Worm (Caenorhabditis elegans) whole organism, L4 larva: ENCODE measurements around the gene glb-17.

Experiments used
- F44E2.7 ChIP-seq: fragments of 200-800 bp; sonication (Bioruptor generic); IDR thresholded peaks from 2 replicates; pipeline ENCODE4 v2.1.2; 2022; ENCODE audit warnings: missing genetic modification characterization, missing compliant biosample characterization
- F49E8.2 ChIP-seq: sonication (generic microtip); optimal IDR thresholded peaks from 2 replicates; lab custom pipeline; 2016; ENCODE audit warnings: missing compliant biosample characterization, mild to moderate bottlenecking, missing genetic modification characterization, borderline replicate concordance
- T20F7.1 ChIP-seq: fragments of 200-800 bp; sonication (Bioruptor generic); optimal IDR thresholded peaks from 2 replicates; lab custom pipeline; 2018; ENCODE audit warnings: mild to moderate bottlenecking, missing genetic modification characterization, missing compliant biosample characterization
- T26A8.4 ChIP-seq: fragments of 200-800 bp; sonication (Bioruptor generic); IDR thresholded peaks from 2 replicates; pipeline ENCODE4 v1.3.6; 2022; ENCODE audit warnings: missing genetic modification characterization, missing compliant biosample characterization
- ZK337.2 ChIP-seq: fragments of 200-800 bp; sonication (Bioruptor generic); IDR thresholded peaks from 2 replicates; pipeline ENCODE4 v1.3.6; 2022; ENCODE audit warnings: missing genetic modification reagents, missing genetic modification characterization, missing compliant biosample characterization
- aha-1 ChIP-seq: fragments of 150-350 bp; peaks from one replicate; lab custom pipeline; 2014; ENCODE audit warnings: missing biosample characterization, missing genetic modification characterization
- aly-2 ChIP-seq: sonication (generic microtip); optimal IDR thresholded peaks from 2 replicates; lab custom pipeline; 2018; ENCODE audit warnings: missing biosample characterization, missing genetic modification characterization
- ama-1 ChIP-seq: fragments of 150-350 bp; optimal IDR thresholded peaks from 2 replicates; lab custom pipeline; 2014; ENCODE audit warnings: inconsistent platforms, mixed read lengths
- ceh-20 ChIP-seq: fragments of 200-800 bp; sonication (Bioruptor generic); IDR thresholded peaks from 2 replicates; pipeline ENCODE4 v1.3.6; 2022; ENCODE audit warnings: missing genetic modification reagents, missing genetic modification characterization, missing compliant biosample characterization
- ces-1 ChIP-seq: fragments of 150-350 bp; sonication (generic microtip); optimal IDR thresholded peaks from 4 replicates; lab custom pipeline; 2014; ENCODE audit warnings: missing biosample characterization, missing genetic modification reagents, missing genetic modification characterization
- ctbp-1 ChIP-seq: fragments of 200-800 bp; sonication (Bioruptor generic); IDR thresholded peaks from 2 replicates; pipeline ENCODE4 v1.3.6; 2022; ENCODE audit warnings: missing genetic modification reagents, missing genetic modification characterization, missing compliant biosample characterization
- daf-16 ChIP-seq, 3 experiments: sonication (generic microtip); optimal IDR thresholded peaks; 2 replicates each; lab custom pipeline; 2016 to 2017; ENCODE audit warnings: missing genetic modification characterization in 3 of 3, missing genetic modification reagents in 3 of 3, mild to moderate bottlenecking in 2 of 3, missing compliant biosample characterization in 2 of 3, missing biosample characterization in 1 of 3, moderate library complexity in 1 of 3
- daf-19 ChIP-seq: fragments of 200-800 bp; sonication (Bioruptor generic); conservative IDR thresholded peaks from 2 replicates; pipeline ENCODE4 v1.3.6; 2022; ENCODE audit warnings: missing genetic modification characterization, missing compliant biosample characterization
- dmd-6 ChIP-seq: fragments of 200-800 bp; sonication (Bioruptor generic); IDR thresholded peaks from 2 replicates; pipeline ENCODE4 v1.3.6; 2022; ENCODE audit warnings: missing genetic modification reagents, missing genetic modification characterization, missing compliant biosample characterization
- duxl-1 ChIP-seq: sonication (generic microtip); optimal IDR thresholded peaks from 2 replicates; lab custom pipeline; 2016; ENCODE audit warnings: mild to moderate bottlenecking, missing genetic modification characterization, moderate library complexity, missing compliant biosample characterization; ENCODE audit not compliant: poor library complexity
- dve-1 ChIP-seq: sonication (generic microtip); optimal IDR thresholded peaks from 2 replicates; lab custom pipeline; 2017; ENCODE audit warnings: antibody characterized with exemption, mild to moderate bottlenecking, missing genetic modification characterization, missing compliant biosample characterization; ENCODE audit not compliant: insufficient read depth
- fkh-10 ChIP-seq: fragments of 150-350 bp; optimal IDR thresholded peaks from 2 replicates; lab custom pipeline; 2014; ENCODE audit warnings: missing biosample characterization, missing genetic modification reagents, missing genetic modification characterization
- gei-8 ChIP-seq: fragments of 200-800 bp; sonication (Bioruptor generic); optimal IDR thresholded peaks from 2 replicates; lab custom pipeline; 2018; ENCODE audit warnings: mild to moderate bottlenecking, missing genetic modification characterization, missing compliant biosample characterization
- hif-1 ChIP-seq, 2 experiments: sonication (generic microtip); optimal IDR thresholded peaks; 2 replicates each; lab custom pipeline; 2016 to 2017; ENCODE audit warnings: missing compliant biosample characterization in 2 of 2, missing genetic modification characterization in 2 of 2, missing genetic modification reagents in 2 of 2, missing genotype in 2 of 2, mild to moderate bottlenecking in 1 of 2
- hlh-30 ChIP-seq: sonication (generic microtip); optimal IDR thresholded peaks from 2 replicates; lab custom pipeline; 2017; ENCODE audit warnings: antibody characterized with exemption, mild to moderate bottlenecking, missing genetic modification characterization, missing compliant biosample characterization; ENCODE audit not compliant: insufficient read depth
- lin-38 ChIP-seq: fragments of 200-800 bp; sonication (Bioruptor generic); IDR thresholded peaks from 2 replicates; pipeline ENCODE4 v1.3.6; 2022; ENCODE audit warnings: missing genetic modification reagents, missing genetic modification characterization, missing compliant biosample characterization
- lir-3 ChIP-seq: sonication (generic microtip); optimal IDR thresholded peaks from 2 replicates; lab custom pipeline; 2016; ENCODE audit warnings: mild to moderate bottlenecking, missing genetic modification characterization, missing compliant biosample characterization
- nhr-102 ChIP-seq: sonication (generic microtip); optimal IDR thresholded peaks from 2 replicates; lab custom pipeline; 2016; ENCODE audit warnings: mild to moderate bottlenecking, missing genetic modification characterization, moderate library complexity, missing compliant biosample characterization
- nhr-11 ChIP-seq: fragments of 150-350 bp; optimal IDR thresholded peaks from 2 replicates; lab custom pipeline; 2014; ENCODE audit warnings: missing biosample characterization, missing genetic modification characterization
- nhr-111 ChIP-seq: fragments of 200-800 bp; sonication (Bioruptor generic); optimal IDR thresholded peaks from 2 replicates; lab custom pipeline; 2018; ENCODE audit warnings: mild to moderate bottlenecking, missing genetic modification characterization, missing compliant biosample characterization
- nhr-28 ChIP-seq: fragments of 150-350 bp; optimal IDR thresholded peaks from 2 replicates; lab custom pipeline; 2014; ENCODE audit warnings: missing biosample characterization, missing genetic modification characterization
- nhr-42 ChIP-seq: fragments of 200-800 bp; sonication (Bioruptor generic); IDR thresholded peaks from 2 replicates; pipeline ENCODE4 v1.3.6; 2022; ENCODE audit warnings: missing genetic modification characterization, missing compliant biosample characterization
- nhr-48 ChIP-seq: sonication (generic microtip); optimal IDR thresholded peaks from 2 replicates; lab custom pipeline; 2016; ENCODE audit warnings: mild to moderate bottlenecking, missing genetic modification characterization, missing compliant biosample characterization
- nhr-77 ChIP-seq: fragments of 150-350 bp; optimal IDR thresholded peaks from 2 replicates; lab custom pipeline; 2014; ENCODE audit warnings: missing biosample characterization, missing genetic modification characterization
- php-3 ChIP-seq: fragments of 200-800 bp; sonication (Bioruptor generic); IDR thresholded peaks from 2 replicates; pipeline ENCODE4 v1.3.6; 2022; ENCODE audit warnings: missing genetic modification reagents, missing genetic modification characterization, missing compliant biosample characterization
- saeg-2 ChIP-seq: fragments of 200-800 bp; sonication (Bioruptor generic); IDR thresholded peaks from 2 replicates; pipeline ENCODE4 v1.3.6; 2022; ENCODE audit warnings: missing genetic modification reagents, missing genetic modification characterization, missing compliant biosample characterization
- skn-1 ChIP-seq: fragments of 150-350 bp; optimal IDR thresholded peaks from 2 replicates; lab custom pipeline; 2014; ENCODE audit warnings: missing biosample characterization, missing genetic modification characterization
- spr-1 ChIP-seq: sonication (generic microtip); optimal IDR thresholded peaks from 2 replicates; lab custom pipeline; 2016; ENCODE audit warnings: mild to moderate bottlenecking, missing genetic modification characterization, missing compliant biosample characterization
- tra-1 ChIP-seq: fragments of 200-800 bp; sonication (Bioruptor generic); IDR thresholded peaks from 2 replicates; pipeline ENCODE4 v1.3.6; 2022; ENCODE audit warnings: missing genetic modification reagents, missing genetic modification characterization, missing compliant biosample characterization
- unc-62 ChIP-seq, 3 experiments: fragments of 150-350 bp in 1 of 3; sonication (generic microtip); optimal IDR thresholded peaks in 2 of 3; peaks in 1 of 3; 1 replicate in 1 of 3; 2 replicates in 2 of 3; lab custom pipeline; 2014 to 2017; ENCODE audit warnings: missing biosample characterization in 3 of 3, missing genetic modification characterization in 3 of 3, missing genetic modification reagents in 3 of 3, missing genotype in 1 of 3
- zag-1 ChIP-seq: fragments of 150-350 bp; optimal IDR thresholded peaks from 2 replicates; lab custom pipeline; 2014; ENCODE audit warnings: missing biosample characterization, missing genetic modification characterization
- zfp-3 ChIP-seq: fragments of 200-800 bp; sonication (Bioruptor generic); conservative IDR thresholded peaks from 2 replicates; pipeline ENCODE4 v1.3.6; 2022; ENCODE audit warnings: missing genetic modification reagents, missing genetic modification characterization, missing compliant biosample characterization
- ztf-11 ChIP-seq: fragments of 150-350 bp; optimal IDR thresholded peaks from 2 replicates; lab custom pipeline; 2014; ENCODE audit warnings: missing biosample characterization, missing genetic modification characterization

glb-17 gene

ce11 chrX:9622609-9623008 lies 45.8 kb upstream of the glb-17 start (continued):
- TF ChIP-seq daf-19 (GFP tag; lab: Robert Waterston, UW) (0 out of 2 replicates have a peak, but pooled peaks have one; percentile 24), ctbp-1 (0 out of 2 replicates have a peak, but pooled peaks have one; percentile 33), saeg-2 (GFP tag; lab: Robert Waterston, UW) (0 out of 2 replicates have a peak, but pooled peaks have one; percentile 32), php-3 (GFP tag; lab: Robert Waterston, UW) (peak; percentile 56; the same call in 1 of the 2 replicates), T20F7.1 (GFP tag; lab: Kevin White, UChicago) (peak; percentile 19), hif-1 (tag; optimal IDR thresholded peaks at IDR 0.05; lab: Kevin White, UChicago) (no peak), ZK337.2 (GFP tag; lab: Robert Waterston, UW) (peak; percentile 60; the same call in 1 of the 2 replicates), nhr-111 (GFP tag; lab: Kevin White, UChicago) (peak; percentile 5), F44E2.7 (GFP tag; lab: Robert Waterston, UW) (no peak), nhr-48 (peak; percentile 35), daf-16 (GFP tag; optimal IDR thresholded peaks at IDR 0.05; lab: Kevin White, UChicago) (peak; percentile 18 to 84), daf-16 (tag; optimal IDR thresholded peaks at IDR 0.05; lab: Kevin White, UChicago) (peak; percentile 65)

ce11 chrX:9620136-9620535 lies 43.3 kb upstream of the glb-17 start, which contains the start of gene C11E4.8:
TSS of gene C11E4.8 (plus strand) at chrX:9620436.
- TF ChIP-seq nhr-42 (no peak), dve-1 (tag; lab: Kevin White, UChicago) (no peak), unc-62 (GFP tag; optimal IDR thresholded peaks at IDR 0.05 in 1 of 2; lab: Kevin White, UChicago) (peak in 1 of 2 experiments; percentile 37), unc-62 (tag; optimal IDR thresholded peaks at IDR 0.05; lab: Kevin White, UChicago) (no peak)

ce11 chrX:9616919-9617318 lies 40.1 kb upstream of the glb-17 start, which contains the start of gene C11E4.7:
TSS of gene C11E4.7 (plus strand) at chrX:9617219.
- TF ChIP-seq dmd-6 (peak; percentile 26; the same call in 1 of the 2 replicates), F49E8.2 (tag; lab: Kevin White, UChicago) (no peak), tra-1 (GFP tag; lab: Robert Waterston, UW) (peak; percentile 59; the same call in 1 of the 2 replicates), nhr-28 (tag; lab: Kevin White, UChicago) (no peak), aha-1 (tag; lab: Kevin White, UChicago) (peak; percentile 29)

- TF ChIP-seq skn-1 (tag; lab: Kevin White, UChicago), result no peak
- TF ChIP-seq fkh-10 (GFP tag; lab: Kevin White, UChicago), result peak; percentile 80
Observed at ce11 chrX:9610040-9610613, 33.3 kb upstream of the glb-17 start, which contains the start of gene C11E4.6. TSS of gene C11E4.6 (plus strand) at chrX:9610563.

- TF ChIP-seq duxl-1 (tag; lab: Kevin White, UChicago) (no peak), nhr-11 (peak; percentile 29), hif-1 (tag; optimal IDR thresholded peaks at IDR 0.05; lab: Kevin White, UChicago) (no peak), lir-3 (no peak), zag-1 (tag; lab: Kevin White, UChicago) (no peak), ceh-20 (GFP tag; lab: Robert Waterston, UW) (no peak), T26A8.4 (GFP tag; lab: Robert Waterston, UW) (no peak), nhr-48 (no peak), nhr-77 (no peak), skn-1 (tag; lab: Kevin White, UChicago) (no peak), aha-1 (tag; lab: Kevin White, UChicago) (peak; percentile 38), F49E8.2 (tag; lab: Kevin White, UChicago) (no peak), spr-1 (tag; lab: Kevin White, UChicago) (no peak), php-3 (GFP tag; lab: Robert Waterston, UW) (no peak), tra-1 (GFP tag; lab: Robert Waterston, UW) (0 out of 2 replicates have a peak, but pooled peaks have one; percentile 8), daf-16 (GFP tag; optimal IDR thresholded peaks at IDR 0.05; lab: Kevin White, UChicago) (peak in 1 of 2 experiments; percentile 7), daf-16 (tag; optimal IDR thresholded peaks at IDR 0.05; lab: Kevin White, UChicago) (no peak), hlh-30 (tag; lab: Kevin White, UChicago) (no peak), ces-1 (GFP tag; lab: Kevin White, UChicago) (no peak), nhr-28 (tag; lab: Kevin White, UChicago) (peak; percentile 32), lin-38 (no peak), gei-8 (GFP tag; lab: Kevin White, UChicago) (no peak), ztf-11 (tag; lab: Kevin White, UChicago) (no peak), aly-2 (tag; lab: Kevin White, UChicago) (no peak), zfp-3 (GFP tag; lab: Robert Waterston, UW) (no peak), daf-19 (GFP tag; lab: Robert Waterston, UW) (no peak), nhr-102 (tag; lab: Kevin White, UChicago) (no peak), ama-1 (lab: Kevin White, UChicago) (no peak)
- TF ChIP-seq, all 104 proteins: peak for 5
Observed at ce11 chrX:9608127-9608526, 31.3 kb upstream of the glb-17 start.
